Worm (Caenorhabditis elegans) whole organism, young adult: ENCODE results near the gene Y50D4C.3.
A peak's percentile ranks its signal among the peaks of the same experiment; 100 is the strongest.

Experiments
- ama-1 ChIP-seq, 3 experiments: fragments of 150-350 bp in 1 of 3; sonication (generic microtip) in 2 of 3; optimal IDR thresholded peaks; 2 replicates each; lab custom pipeline; 2014 to 2018; ENCODE audit warnings: missing biosample characterization in 2 of 3, missing genetic modification characterization in 2 of 3, missing genetic modification reagents in 2 of 3
- let-526 ChIP-seq: fragments of 200-800 bp; sonication (Bioruptor generic); IDR thresholded peaks from 2 replicates; pipeline ENCODE4 v1.3.6; 2022; ENCODE audit warnings: missing genetic modification reagents, missing genetic modification characterization, missing compliant biosample characterization
- snpc-1.3 ChIP-seq: sonication (generic microtip); optimal IDR thresholded peaks from 2 replicates; lab custom pipeline; 2017; ENCODE audit warnings: missing genetic modification characterization, mild to moderate bottlenecking, missing compliant biosample characterization, antibody characterized with exemption, moderate library complexity, missing genotype, missing genetic modification reagents; ENCODE audit not compliant: insufficient read depth
- snpc-4 ChIP-seq, 5 experiments: fragments of 150-350 bp in 1 of 5; sonication (generic microtip) in 4 of 5; optimal IDR thresholded peaks; 2 replicates each; lab custom pipeline; 2014 to 2018; ENCODE audit warnings: missing genetic modification characterization in 5 of 5, missing biosample characterization in 3 of 5, antibody characterized with exemption in 2 of 5, mild to moderate bottlenecking in 2 of 5, missing compliant biosample characterization in 2 of 5, missing genotype in 2 of 5, moderate library complexity in 2 of 5, missing genetic modification reagents in 1 of 5
- unc-62 ChIP-seq: fragments of 150-350 bp; optimal IDR thresholded peaks from 2 replicates; lab custom pipeline; 2014; ENCODE audit warnings: missing biosample characterization, missing genetic modification reagents, missing genetic modification characterization

- TF ChIP-seq snpc-4 (GFP tag; optimal IDR thresholded peaks at IDR 0.05; lab: Kevin White, UChicago) (no peak), snpc-4 (tag; optimal IDR thresholded peaks at IDR 0.05; lab: Kevin White, UChicago) (peak in 1 of 4 experiments; percentile 33), snpc-1.3 (peak; percentile 52), unc-62 (GFP tag; lab: Kevin White, UChicago) (no peak), let-526 (GFP tag; lab: Robert Waterston, UW) (no peak), ama-1 (optimal IDR thresholded peaks at IDR 0.05; lab: Kevin White, UChicago) (no peak), ama-1 (GFP tag; optimal IDR thresholded peaks at IDR 0.05; lab: Kevin White, UChicago) (no peak)
These were observed 40.6 kb downstream of the Y50D4C.3 start, which contains the start of gene trm-2A for ce11 chrV:904232-904983.
